Worm (Caenorhabditis elegans): ENCODE measurements around the gene C18B2.5.

DNA sequence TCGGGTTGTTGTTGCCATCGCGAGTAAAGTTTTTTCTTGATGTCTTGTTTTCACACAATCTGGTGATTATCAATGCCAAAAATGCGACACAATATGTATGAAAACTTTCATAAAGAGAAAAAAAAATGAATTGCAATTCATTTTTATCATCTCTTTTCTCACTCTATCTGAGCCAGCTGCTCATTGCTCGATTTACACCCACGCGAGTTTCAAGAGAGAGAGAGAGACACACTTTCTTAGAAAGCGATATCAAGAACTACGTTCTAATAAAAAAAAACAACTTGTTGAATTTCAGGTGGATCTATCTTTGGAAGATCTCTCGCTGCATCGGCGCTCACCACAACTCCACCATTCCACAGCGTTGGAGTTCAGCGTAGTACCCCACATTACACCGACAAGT, 8.3 kb downstream of the C18B2.5 start:
- TF ChIP-seq T22C8.4 (GFP tag; IDR thresholded peaks at IDR 0.05) = no peak
- TF ChIP-seq klf-2 (GFP tag; conservative IDR thresholded peaks at IDR 0.05) = no peak
- no peak for TF ChIP-seq flt-1 (GFP tag; IDR thresholded peaks at IDR 0.05)
- TF ChIP-seq med-1 (GFP tag; optimal IDR thresholded peaks at IDR 0.05; ENCODE audit: insufficient read depth) = no peak
- TF ChIP-seq tab-1 (GFP tag; IDR thresholded peaks at IDR 0.05) = no peak
- TF ChIP-seq ztf-29 (GFP tag; IDR thresholded peaks at IDR 0.05) = no peak
- no peak for TF ChIP-seq ztf-23 (GFP tag; IDR thresholded peaks at IDR 0.05)
